Worm (Caenorhabditis elegans) whole organism, L4 larva: ENCODE measurements around the gene ZK637.15.

ENCODE experiments used
- F26F4.8 ChIP-seq: fragments of 200-800 bp; sonication (Bioruptor generic); conservative IDR thresholded peaks from 2 replicates; pipeline ENCODE4 v1.3.6; 2022; ENCODE audit warnings: missing genetic modification characterization, missing compliant biosample characterization
- F37D6.2 ChIP-seq: sonication (generic microtip); optimal IDR thresholded peaks from 2 replicates; lab custom pipeline; 2016; ENCODE audit warnings: mild to moderate bottlenecking, missing genetic modification characterization, missing compliant biosample characterization
- T26A8.4 ChIP-seq: fragments of 200-800 bp; sonication (Bioruptor generic); IDR thresholded peaks from 2 replicates; pipeline ENCODE4 v1.3.6; 2022; ENCODE audit warnings: missing genetic modification characterization, missing compliant biosample characterization
- Y105C5A.15 ChIP-seq: fragments of 200-800 bp; sonication (Bioruptor generic); IDR thresholded peaks from 2 replicates; pipeline ENCODE4 v1.3.6; 2022; ENCODE audit warnings: missing genetic modification characterization, missing compliant biosample characterization
- ZK546.5 ChIP-seq, 2 experiments: sonication (generic microtip); optimal IDR thresholded peaks; 2 replicates each; lab custom pipeline; 2017; ENCODE audit warnings: missing biosample characterization in 2 of 2, missing genetic modification characterization in 2 of 2
- aha-1 ChIP-seq: fragments of 150-350 bp; peaks from one replicate; lab custom pipeline; 2014; ENCODE audit warnings: missing biosample characterization, missing genetic modification characterization
- attf-4 ChIP-seq: sonication (generic microtip); optimal IDR thresholded peaks from 3 replicates; lab custom pipeline; 2017; ENCODE audit warnings: missing biosample characterization, missing genetic modification characterization
- ceh-20 ChIP-seq: fragments of 200-800 bp; sonication (Bioruptor generic); IDR thresholded peaks from 2 replicates; pipeline ENCODE4 v1.3.6; 2022; ENCODE audit warnings: missing genetic modification reagents, missing genetic modification characterization, missing compliant biosample characterization
- ceh-28 ChIP-seq: fragments of 150-350 bp; optimal IDR thresholded peaks from 2 replicates; lab custom pipeline; 2014; ENCODE audit warnings: missing biosample characterization, missing genetic modification reagents, missing genetic modification characterization
- ceh-82 ChIP-seq: sonication (generic microtip); optimal IDR thresholded peaks from 2 replicates; lab custom pipeline; 2017; ENCODE audit warnings: missing biosample characterization, missing genetic modification characterization
- ces-1 ChIP-seq: fragments of 150-350 bp; sonication (generic microtip); optimal IDR thresholded peaks from 4 replicates; lab custom pipeline; 2014; ENCODE audit warnings: missing biosample characterization, missing genetic modification reagents, missing genetic modification characterization
- cey-2 ChIP-seq: sonication (generic microtip); optimal IDR thresholded peaks from 3 replicates; lab custom pipeline; 2017; ENCODE audit warnings: missing genetic modification characterization, mild to moderate bottlenecking, missing compliant biosample characterization, antibody characterized with exemption, borderline replicate concordance; ENCODE audit not compliant: insufficient read depth
- dmd-6 ChIP-seq: fragments of 200-800 bp; sonication (Bioruptor generic); IDR thresholded peaks from 2 replicates; pipeline ENCODE4 v1.3.6; 2022; ENCODE audit warnings: missing genetic modification reagents, missing genetic modification characterization, missing compliant biosample characterization
- dpl-1 ChIP-seq: fragments of 150-350 bp; optimal IDR thresholded peaks from 2 replicates; lab custom pipeline; 2014; ENCODE audit warnings: missing biosample characterization, missing genetic modification reagents, missing genetic modification characterization
- egl-43 ChIP-seq: fragments of 200-800 bp; sonication (Bioruptor generic); IDR thresholded peaks from 2 replicates; pipeline ENCODE4 v1.3.6; 2022; ENCODE audit warnings: missing genetic modification reagents, missing genetic modification characterization, missing compliant biosample characterization
- fkh-10 ChIP-seq: fragments of 150-350 bp; optimal IDR thresholded peaks from 2 replicates; lab custom pipeline; 2014; ENCODE audit warnings: missing biosample characterization, missing genetic modification reagents, missing genetic modification characterization
- fos-1 ChIP-seq: fragments of 150-350 bp; optimal IDR thresholded peaks from 2 replicates; lab custom pipeline; 2014; ENCODE audit warnings: missing biosample characterization, missing genetic modification characterization
- gei-8 ChIP-seq: fragments of 200-800 bp; sonication (Bioruptor generic); optimal IDR thresholded peaks from 2 replicates; lab custom pipeline; 2018; ENCODE audit warnings: mild to moderate bottlenecking, missing genetic modification characterization, missing compliant biosample characterization
- hif-1 ChIP-seq, 2 experiments: sonication (generic microtip); optimal IDR thresholded peaks; 2 replicates each; lab custom pipeline; 2016 to 2017; ENCODE audit warnings: missing compliant biosample characterization in 2 of 2, missing genetic modification characterization in 2 of 2, missing genetic modification reagents in 2 of 2, missing genotype in 2 of 2, mild to moderate bottlenecking in 1 of 2
- hlh-11 ChIP-seq: fragments of 200-800 bp; sonication (Bioruptor generic); optimal IDR thresholded peaks from 2 replicates; lab custom pipeline; 2018; ENCODE audit warnings: mild to moderate bottlenecking, missing genetic modification characterization, missing compliant biosample characterization
- hmg-1.1 ChIP-seq: fragments of 200-800 bp; sonication (Bioruptor generic); IDR thresholded peaks from 2 replicates; pipeline ENCODE4 v1.3.6; 2022; ENCODE audit warnings: missing genetic modification reagents, missing genetic modification characterization, missing compliant biosample characterization
- lin-29 ChIP-seq: fragments of 200-800 bp; sonication (Bioruptor generic); IDR thresholded peaks from 2 replicates; pipeline ENCODE4 v1.3.6; 2022; ENCODE audit warnings: missing genetic modification reagents, missing genetic modification characterization, missing compliant biosample characterization
- lin-38 ChIP-seq: fragments of 200-800 bp; sonication (Bioruptor generic); IDR thresholded peaks from 2 replicates; pipeline ENCODE4 v1.3.6; 2022; ENCODE audit warnings: missing genetic modification reagents, missing genetic modification characterization, missing compliant biosample characterization
- lin-39 ChIP-seq: fragments of 150-350 bp; optimal IDR thresholded peaks from 2 replicates; lab custom pipeline; 2014; ENCODE audit warnings: missing biosample characterization, missing genetic modification reagents, missing genetic modification characterization
- lir-3 ChIP-seq: sonication (generic microtip); optimal IDR thresholded peaks from 2 replicates; lab custom pipeline; 2016; ENCODE audit warnings: mild to moderate bottlenecking, missing genetic modification characterization, missing compliant biosample characterization
- madf-5 ChIP-seq, 2 experiments: fragments of 200-800 bp; sonication (Bioruptor generic); IDR thresholded peaks; 2 replicates each; pipeline ENCODE4 v1.3.6; 2022; ENCODE audit warnings: missing compliant biosample characterization in 2 of 2, missing genetic modification characterization in 2 of 2
- mdl-1 ChIP-seq, 2 experiments: fragments of 150-350 bp in 1 of 2; sonication (generic microtip) in 1 of 2; optimal IDR thresholded peaks; 2 replicates each; lab custom pipeline; 2014 to 2017; ENCODE audit warnings: missing biosample characterization in 2 of 2, missing genetic modification characterization in 2 of 2
- mep-1 ChIP-seq: fragments of 150-350 bp; sonication (generic microtip); optimal IDR thresholded peaks from 3 replicates; lab custom pipeline; 2014; ENCODE audit warnings: missing biosample characterization, missing genetic modification characterization
- mes-2 ChIP-seq: sonication (generic microtip); optimal IDR thresholded peaks from 2 replicates; lab custom pipeline; 2016; ENCODE audit warnings: missing genotype, mild to moderate bottlenecking, missing genetic modification characterization, missing compliant biosample characterization; ENCODE audit not compliant: poor library complexity, severe bottlenecking
- mxl-2 ChIP-seq: fragments of 200-800 bp; sonication (Bioruptor generic); conservative IDR thresholded peaks from 2 replicates; pipeline ENCODE4 v1.3.6; 2022; ENCODE audit warnings: missing genetic modification reagents, missing genetic modification characterization, missing compliant biosample characterization
- nhr-102 ChIP-seq: sonication (generic microtip); optimal IDR thresholded peaks from 2 replicates; lab custom pipeline; 2016; ENCODE audit warnings: mild to moderate bottlenecking, missing genetic modification characterization, moderate library complexity, missing compliant biosample characterization
- nhr-42 ChIP-seq: fragments of 200-800 bp; sonication (Bioruptor generic); IDR thresholded peaks from 2 replicates; pipeline ENCODE4 v1.3.6; 2022; ENCODE audit warnings: missing genetic modification characterization, missing compliant biosample characterization
- nhr-48 ChIP-seq: sonication (generic microtip); optimal IDR thresholded peaks from 2 replicates; lab custom pipeline; 2016; ENCODE audit warnings: mild to moderate bottlenecking, missing genetic modification characterization, missing compliant biosample characterization
- php-3 ChIP-seq: fragments of 200-800 bp; sonication (Bioruptor generic); IDR thresholded peaks from 2 replicates; pipeline ENCODE4 v1.3.6; 2022; ENCODE audit warnings: missing genetic modification reagents, missing genetic modification characterization, missing compliant biosample characterization
- pqm-1 ChIP-seq: sonication (generic microtip); optimal IDR thresholded peaks from 2 replicates; lab custom pipeline; 2017; ENCODE audit warnings: missing biosample characterization, missing genetic modification characterization
- rbr-2 ChIP-seq: sonication (generic microtip); optimal IDR thresholded peaks from 2 replicates; lab custom pipeline; 2016; ENCODE audit warnings: missing genotype, missing genetic modification characterization, missing compliant biosample characterization
- saeg-2 ChIP-seq: fragments of 200-800 bp; sonication (Bioruptor generic); IDR thresholded peaks from 2 replicates; pipeline ENCODE4 v1.3.6; 2022; ENCODE audit warnings: missing genetic modification reagents, missing genetic modification characterization, missing compliant biosample characterization
- set-16 ChIP-seq: fragments of 200-800 bp; sonication (Bioruptor generic); IDR thresholded peaks from 2 replicates; pipeline ENCODE4 v1.3.6; 2022; ENCODE audit warnings: missing genetic modification reagents, missing genetic modification characterization, missing compliant biosample characterization
- snpc-4 ChIP-seq: fragments of 150-350 bp; optimal IDR thresholded peaks from 2 replicates; lab custom pipeline; 2014; ENCODE audit warnings: missing biosample characterization, missing genetic modification characterization
- tag-97 ChIP-seq: fragments of 200-800 bp; sonication (Bioruptor generic); IDR thresholded peaks from 2 replicates; pipeline ENCODE4 v1.3.6; 2022; ENCODE audit warnings: missing genetic modification characterization, missing compliant biosample characterization
- tra-1 ChIP-seq: fragments of 200-800 bp; sonication (Bioruptor generic); IDR thresholded peaks from 2 replicates; pipeline ENCODE4 v1.3.6; 2022; ENCODE audit warnings: missing genetic modification reagents, missing genetic modification characterization, missing compliant biosample characterization
- unc-39 ChIP-seq: sonication (generic microtip); optimal IDR thresholded peaks from 2 replicates; lab custom pipeline; 2017; ENCODE audit warnings: missing biosample characterization, missing genetic modification characterization
- unc-62 ChIP-seq, 3 experiments: fragments of 150-350 bp in 1 of 3; sonication (generic microtip); optimal IDR thresholded peaks in 2 of 3; peaks in 1 of 3; 1 replicate in 1 of 3; 2 replicates in 2 of 3; lab custom pipeline; 2014 to 2017; ENCODE audit warnings: missing biosample characterization in 3 of 3, missing genetic modification characterization in 3 of 3, missing genetic modification reagents in 3 of 3, missing genotype in 1 of 3
- zag-1 ChIP-seq: fragments of 150-350 bp; optimal IDR thresholded peaks from 2 replicates; lab custom pipeline; 2014; ENCODE audit warnings: missing biosample characterization, missing genetic modification characterization
- ztf-11 ChIP-seq: fragments of 150-350 bp; optimal IDR thresholded peaks from 2 replicates; lab custom pipeline; 2014; ENCODE audit warnings: missing biosample characterization, missing genetic modification characterization
- ztf-7 ChIP-seq: fragments of 150-350 bp; optimal IDR thresholded peaks from 2 replicates; lab custom pipeline; 2014; ENCODE audit warnings: missing biosample characterization, missing genetic modification characterization

ZK637.15 gene

ce11 chrIII:8873990-8874668 lies 45.8 kb upstream of the ZK637.15 start (continued):
- TF ChIP-seq tag-97 (GFP tag; lab: Robert Waterston, UW) (no peak), ZK546.5 (tag; optimal IDR thresholded peaks at IDR 0.05; lab: Kevin White, UChicago) (no peak), tra-1 (GFP tag; lab: Robert Waterston, UW) (0 out of 2 replicates have a peak, but pooled peaks have one; percentile 5), fkh-10 (GFP tag; lab: Kevin White, UChicago) (peak; percentile 61), saeg-2 (GFP tag; lab: Robert Waterston, UW) (no peak), dmd-6 (GFP tag; lab: Robert Waterston, UW) (peak; percentile 25), unc-62 (GFP tag; optimal IDR thresholded peaks at IDR 0.05 in 1 of 2; lab: Kevin White, UChicago) (peak in 1 of 2 experiments; percentile 80), unc-62 (tag; optimal IDR thresholded peaks at IDR 0.05; lab: Kevin White, UChicago) (peak; percentile 9), ceh-20 (peak; percentile 63; the same call in 1 of the 2 replicates), nhr-42 (no peak), mes-2 (tag; lab: Kevin White, UChicago) (peak; percentile 60), unc-39 (no peak), lir-3 (tag; lab: Kevin White, UChicago) (no peak), egl-43 (no peak), lin-39 (tag; lab: Kevin White, UChicago) (no peak), F37D6.2 (tag; lab: Kevin White, UChicago) (peak; percentile 81), mxl-2 (no peak), F26F4.8 (GFP tag; lab: Robert Waterston, UW) (no peak), rbr-2 (tag; lab: Kevin White, UChicago) (peak; percentile 87), attf-4 (tag; lab: Kevin White, UChicago) (no peak), madf-5 (GFP tag; IDR thresholded peaks at IDR 0.05; lab: Robert Waterston, UW) (no peak), fos-1 (no peak), pqm-1 (no peak), ztf-7 (tag; lab: Kevin White, UChicago) (peak; percentile 22), set-16 (GFP tag; lab: Robert Waterston, UW) (peak; percentile 82), ztf-11 (tag; lab: Kevin White, UChicago) (peak; percentile 24), Y105C5A.15 (GFP tag; lab: Robert Waterston, UW) (no peak), T26A8.4 (GFP tag; lab: Robert Waterston, UW) (peak; percentile 36; the same call in 1 of the 2 replicates), lin-29 (GFP tag; lab: Robert Waterston, UW) (no peak), ceh-82 (tag; lab: Kevin White, UChicago) (no peak), nhr-102 (tag; lab: Kevin White, UChicago) (no peak)

ce11 chrIII:8877002-8877401 lies 42.9 kb upstream of the ZK637.15 start, which contains the start of gene K01F9.2:
K01F9.2 (minus strand) TSS chrIII:8877128.
- TF ChIP-seq aha-1 (tag; lab: Kevin White, UChicago), result peak; percentile 87
- TF ChIP-seq fkh-10 (GFP tag; lab: Kevin White, UChicago), result peak; percentile 89
- no peak for TF ChIP-seq mdl-1 (tag; optimal IDR thresholded peaks at IDR 0.05; lab: Kevin White, UChicago)
- peak; percentile 85 for TF ChIP-seq ces-1 (GFP tag; lab: Kevin White, UChicago)

ce11 chrIII:8878960-8879359 lies 40.9 kb upstream of the ZK637.15 start:
- peak; percentile 35; the same call in 1 of the 2 replicates for TF ChIP-seq php-3 (GFP tag; lab: Robert Waterston, UW)
- peak in 1 of 2 experiments; percentile 47 for TF ChIP-seq hif-1 (tag; optimal IDR thresholded peaks at IDR 0.05; lab: Kevin White, UChicago)
- TF ChIP-seq cey-2 (tag; lab: Kevin White, UChicago), result no peak
- peak; percentile 78 for TF ChIP-seq pqm-1
- TF ChIP-seq gei-8 (GFP tag; lab: Kevin White, UChicago), result no peak
- peak; percentile 39 for TF ChIP-seq nhr-48 (tag; lab: Kevin White, UChicago)
- TF ChIP-seq aha-1 (tag; lab: Kevin White, UChicago), result peak; percentile 26
- TF ChIP-seq zag-1 (tag; lab: Kevin White, UChicago), result no peak
- no peak for TF ChIP-seq ZK546.5 (tag; optimal IDR thresholded peaks at IDR 0.05; lab: Kevin White, UChicago)
- TF ChIP-seq hmg-1.1 (GFP tag; lab: Robert Waterston, UW), result no peak
- no peak for TF ChIP-seq set-16 (GFP tag; lab: Robert Waterston, UW)
- peak; percentile 43 for TF ChIP-seq mep-1 (tag; lab: Kevin White, UChicago)
- no peak; the same call in 1 of the 2 replicates for TF ChIP-seq lin-38 (GFP tag; lab: Robert Waterston, UW)
- TF ChIP-seq snpc-4 (tag; lab: Kevin White, UChicago), result no peak
- no peak for TF ChIP-seq ceh-28 (tag; lab: Kevin White, UChicago)
- TF ChIP-seq F26F4.8 (GFP tag; lab: Robert Waterston, UW), result no peak
- peak; percentile 87 for TF ChIP-seq dmd-6 (GFP tag; lab: Robert Waterston, UW)
- TF ChIP-seq ztf-7 (tag; lab: Kevin White, UChicago), result no peak
- no peak for TF ChIP-seq dpl-1 (GFP tag; lab: Kevin White, UChicago)
- peak; percentile 74 for TF ChIP-seq hlh-11
- TF ChIP-seq fos-1, result no peak
- no peak for TF ChIP-seq nhr-42
